Worm (Caenorhabditis elegans) whole organism, L1 larva: ENCODE results near the gene ipla-5.

Source experiments
- ama-1 ChIP-seq: fragments of 150-350 bp; optimal IDR thresholded peaks from 2 replicates; lab custom pipeline; 2014
- efl-1 ChIP-seq, 4 experiments: fragments of 150-350 bp; optimal IDR thresholded peaks in 3 of 4; peaks in 1 of 4; 1 replicate in 1 of 4; 2 replicates in 3 of 4; lab custom pipeline; 2014; ENCODE audit warnings: missing biosample characterization in 2 of 4, missing genetic modification characterization in 2 of 4, missing genetic modification reagents in 2 of 4
- egl-13 ChIP-seq: sonication (generic microtip); optimal IDR thresholded peaks from 2 replicates; lab custom pipeline; 2016; ENCODE audit warnings: missing genotype, missing genetic modification reagents, missing genetic modification characterization, missing compliant biosample characterization
- ets-5 ChIP-seq: fragments of 200-800 bp; sonication (Bioruptor generic); IDR thresholded peaks from 2 replicates; pipeline ENCODE4 v1.3.6; 2022; ENCODE audit warnings: missing genetic modification characterization, missing compliant biosample characterization
- hlh-4 ChIP-seq: sonication (generic microtip); optimal IDR thresholded peaks from 2 replicates; lab custom pipeline; 2016; ENCODE audit warnings: mild to moderate bottlenecking, missing genetic modification characterization, missing compliant biosample characterization
- irx-1 ChIP-seq: sonication (generic microtip); optimal IDR thresholded peaks from 2 replicates; lab custom pipeline; 2016; ENCODE audit warnings: missing genetic modification characterization, missing compliant biosample characterization
- lin-13 ChIP-seq: fragments of 150-350 bp; optimal IDR thresholded peaks from 2 replicates; lab custom pipeline; 2014; ENCODE audit warnings: missing biosample characterization, missing genetic modification reagents, missing genetic modification characterization
- lir-3 ChIP-seq: sonication (generic microtip); optimal IDR thresholded peaks from 2 replicates; lab custom pipeline; 2016; ENCODE audit warnings: mild to moderate bottlenecking, missing genetic modification characterization, moderate library complexity, missing compliant biosample characterization; ENCODE audit not compliant: poor library complexity
- nhr-11 ChIP-seq: fragments of 150-350 bp; optimal IDR thresholded peaks from 2 replicates; lab custom pipeline; 2014; ENCODE audit warnings: missing biosample characterization, missing genetic modification characterization
- nhr-28 ChIP-seq: fragments of 150-350 bp; optimal IDR thresholded peaks from 2 replicates; lab custom pipeline; 2014; ENCODE audit warnings: missing biosample characterization, missing genetic modification characterization
- zag-1 ChIP-seq: fragments of 150-350 bp; optimal IDR thresholded peaks from 2 replicates; lab custom pipeline; 2014; ENCODE audit warnings: missing biosample characterization, missing genetic modification characterization

DNA sequence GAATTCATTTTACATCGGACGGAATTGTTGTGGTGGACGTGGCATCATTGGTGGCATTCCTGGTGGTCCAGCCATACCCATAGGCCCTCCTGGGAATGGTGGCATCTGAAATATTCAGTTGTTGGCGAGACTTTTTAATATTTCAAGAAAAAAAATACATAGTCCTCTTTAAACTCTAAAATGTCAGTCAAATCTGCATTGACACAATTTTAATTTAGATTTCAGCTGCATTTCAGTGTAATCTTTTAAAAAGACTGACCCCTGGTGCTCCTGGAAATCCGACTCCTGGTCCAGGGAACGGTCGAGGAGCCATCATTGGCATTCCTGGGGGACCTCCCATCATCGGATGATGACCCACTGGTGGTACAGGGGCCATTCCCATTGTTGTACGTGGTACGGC lies 28.1 kb upstream of the ipla-5 start:
- TF ChIP-seq egl-13, result no peak
- no peak for TF ChIP-seq lin-13
- no peak for TF ChIP-seq efl-1 (optimal IDR thresholded peaks at IDR 0.05; lab: Kevin White, UChicago)
- TF ChIP-seq efl-1 (GFP tag; optimal IDR thresholded peaks at IDR 0.05 in 1 of 2; lab: Kevin White, UChicago), result peak in 1 of 2 experiments; percentile 67
- TF ChIP-seq nhr-11 (tag; lab: Kevin White, UChicago), result no peak
- no peak for TF ChIP-seq irx-1 (tag; lab: Kevin White, UChicago)
- TF ChIP-seq hlh-4 (tag; lab: Kevin White, UChicago), result no peak
- no peak for TF ChIP-seq ama-1 (lab: Kevin White, UChicago)
- TF ChIP-seq lir-3 (tag; lab: Kevin White, UChicago), result no peak
- no peak for TF ChIP-seq ets-5
- TF ChIP-seq zag-1 (tag; lab: Kevin White, UChicago), result no peak
- TF ChIP-seq nhr-28 (tag; lab: Kevin White, UChicago), result no peak
